Fruit fly (Drosophila melanogaster) whole organism, embryonic: ENCODE results near the gene fd96Ca.
A peak's percentile ranks its signal among the peaks of the same experiment; 100 is the strongest.

Experiments
- ATbp ChIP-seq: fragments of 200-800 bp; sonication (Bioruptor generic); optimal IDR thresholded peaks from 2 replicates; lab custom pipeline; 2017; ENCODE audit warnings: missing biosample characterization, mild to moderate bottlenecking, missing genetic modification characterization, missing genetic modification reagents
- Abd-B ChIP-seq: fragments of 200-800 bp; sonication (Bioruptor generic); optimal IDR thresholded peaks from 2 replicates; lab custom pipeline; 2018; ENCODE audit warnings: missing biosample characterization, mild to moderate bottlenecking, missing genetic modification characterization, moderate library complexity
- Ada2b ChIP-seq: fragments of 200-800 bp; sonication (Bioruptor generic); IDR thresholded peaks from 2 replicates; pipeline ENCODE4 v1.3.6; 2022; ENCODE audit warnings: missing biosample characterization, missing genetic modification characterization
- Antp ChIP-seq: fragments of 200-800 bp; sonication (Bioruptor generic); optimal IDR thresholded peaks from 3 replicates; lab custom pipeline; 2016; ENCODE audit warnings: missing biosample characterization, missing genetic modification characterization
- C15 ChIP-seq: fragments of 200-800 bp; sonication (Bioruptor generic); IDR thresholded peaks from 3 replicates; pipeline ENCODE4 v1.3.6; 2022; ENCODE audit warnings: missing biosample characterization, missing genetic modification characterization
- CG10209 ChIP-seq: fragments of 200-800 bp; sonication (Bioruptor generic); optimal IDR thresholded peaks from 3 replicates; lab custom pipeline; 2017; ENCODE audit warnings: missing biosample characterization, mild to moderate bottlenecking, missing genetic modification characterization, missing genetic modification reagents
- CG10979 ChIP-seq: fragments of 200-800 bp; sonication (Bioruptor generic); optimal IDR thresholded peaks from 2 replicates; lab custom pipeline; 2018; ENCODE audit warnings: missing biosample characterization, mild to moderate bottlenecking, missing genetic modification characterization, moderate library complexity
- CG11695 ChIP-seq: fragments of 200-800 bp; sonication (Bioruptor generic); IDR thresholded peaks from 3 replicates; pipeline ENCODE4 v1.3.6; 2022; ENCODE audit warnings: missing biosample characterization, missing genetic modification characterization
- CG12104 ChIP-seq: fragments of 200-800 bp; sonication (Bioruptor generic); optimal IDR thresholded peaks from 3 replicates; lab custom pipeline; 2016; ENCODE audit warnings: missing biosample characterization, missing genetic modification characterization
- CG12659 ChIP-seq: fragments of 200-800 bp; sonication (Bioruptor generic); optimal IDR thresholded peaks from 3 replicates; lab custom pipeline; 2017; ENCODE audit warnings: mild to moderate bottlenecking, missing biosample characterization, missing genetic modification reagents, missing genetic modification characterization
- CG15073 ChIP-seq: fragments of 200-800 bp; sonication (Bioruptor generic); optimal IDR thresholded peaks from 2 replicates; lab custom pipeline; 2016; ENCODE audit warnings: missing biosample characterization, missing genetic modification characterization
- CG17186 ChIP-seq: fragments of 200-800 bp; sonication (Bioruptor generic); optimal IDR thresholded peaks from 3 replicates; lab custom pipeline; 2017; ENCODE audit warnings: missing biosample characterization, missing genetic modification reagents, missing genetic modification characterization
- CG1792 ChIP-seq: fragments of 200-800 bp; sonication (Bioruptor generic); optimal IDR thresholded peaks from 2 replicates; lab custom pipeline; 2016; ENCODE audit warnings: missing biosample characterization, missing genetic modification characterization
- CG18262 ChIP-seq: fragments of 200-800 bp; optimal IDR thresholded peaks from 3 replicates; lab custom pipeline; 2019; ENCODE audit warnings: missing biosample characterization, mild to moderate bottlenecking, missing genetic modification characterization, moderate library complexity
- CG1832 ChIP-seq: fragments of 200-800 bp; sonication (Bioruptor generic); optimal IDR thresholded peaks from 2 replicates; lab custom pipeline; 2017; ENCODE audit warnings: missing biosample characterization, mild to moderate bottlenecking, missing genetic modification characterization, inconsistent platforms
- CG2202 ChIP-seq: fragments of 200-800 bp; sonication (Bioruptor generic); optimal IDR thresholded peaks from 2 replicates; lab custom pipeline; 2018; ENCODE audit warnings: missing biosample characterization, mild to moderate bottlenecking, missing genetic modification characterization
- CG2678 ChIP-seq: fragments of 200-800 bp; sonication (Bioruptor generic); optimal IDR thresholded peaks from 3 replicates; lab custom pipeline; 2019; ENCODE audit warnings: missing biosample characterization, mild to moderate bottlenecking, missing genetic modification characterization, moderate library complexity
- CG30020 ChIP-seq: fragments of 200-800 bp; optimal IDR thresholded peaks from 2 replicates; lab custom pipeline; 2019; ENCODE audit warnings: missing biosample characterization, mild to moderate bottlenecking, missing genetic modification characterization, moderate library complexity
- CG3407 ChIP-seq: fragments of 200-800 bp; sonication (Bioruptor generic); optimal IDR thresholded peaks from 2 replicates; lab custom pipeline; 2018; ENCODE audit warnings: missing biosample characterization, mild to moderate bottlenecking, missing genetic modification characterization
- CG3995 ChIP-seq: fragments of 200-800 bp; sonication (Bioruptor generic); optimal IDR thresholded peaks from 3 replicates; lab custom pipeline; 2016; ENCODE audit warnings: missing biosample characterization, missing genetic modification characterization
- CG6654 ChIP-seq: fragments of 200-800 bp; sonication (Bioruptor generic); optimal IDR thresholded peaks from 2 replicates; lab custom pipeline; 2017; ENCODE audit warnings: missing biosample characterization, mild to moderate bottlenecking, missing genetic modification characterization
- CG7372 ChIP-seq: fragments of 200-800 bp; sonication (Bioruptor generic); IDR thresholded peaks from 2 replicates; pipeline ENCODE4 v1.3.6; 2022; ENCODE audit warnings: missing biosample characterization, missing genetic modification characterization
- CG8281 ChIP-seq: fragments of 200-800 bp; sonication (Bioruptor generic); optimal IDR thresholded peaks from 2 replicates; lab custom pipeline; 2018; ENCODE audit warnings: missing biosample characterization, mild to moderate bottlenecking, missing genetic modification characterization, moderate library complexity
- CG8944 ChIP-seq: fragments of 200-800 bp; sonication (Bioruptor generic); optimal IDR thresholded peaks from 3 replicates; lab custom pipeline; 2016; ENCODE audit warnings: missing biosample characterization, missing genetic modification characterization
- CG9797 ChIP-seq: fragments of 200-800 bp; sonication (Bioruptor generic); optimal IDR thresholded peaks from 3 replicates; lab custom pipeline; 2018; ENCODE audit warnings: missing biosample characterization, mild to moderate bottlenecking, missing genetic modification characterization
- Elba2 ChIP-seq: fragments of 200-800 bp; sonication (Bioruptor generic); optimal IDR thresholded peaks from 3 replicates; lab custom pipeline; 2016; ENCODE audit warnings: missing biosample characterization, missing genetic modification characterization
- Fer2 ChIP-seq: fragments of 200-800 bp; sonication (Bioruptor generic); optimal IDR thresholded peaks from 2 replicates; lab custom pipeline; 2018; ENCODE audit warnings: missing biosample characterization, mild to moderate bottlenecking, missing genetic modification characterization, moderate library complexity
- Gsc ChIP-seq: fragments of 200-800 bp; sonication (Bioruptor generic); IDR thresholded peaks from 2 replicates; pipeline ENCODE4 v1.3.6; 2022; ENCODE audit warnings: missing biosample characterization, missing genetic modification characterization
- HmgD ChIP-seq: fragments of 200-800 bp; sonication (Bioruptor generic); optimal IDR thresholded peaks from 3 replicates; lab custom pipeline; 2016; ENCODE audit warnings: missing biosample characterization, missing genetic modification characterization
- NC2β ChIP-seq: fragments of 200-800 bp; sonication (Bioruptor generic); optimal IDR thresholded peaks from 2 replicates; lab custom pipeline; 2016; ENCODE audit warnings: missing biosample characterization, missing genetic modification characterization
- NK7.1 ChIP-seq: fragments of 200-800 bp; sonication (Bioruptor generic); optimal IDR thresholded peaks from 3 replicates; lab custom pipeline; 2016; ENCODE audit warnings: missing biosample characterization, missing genetic modification characterization
- Oaz ChIP-seq: fragments of 200-800 bp; sonication (Bioruptor generic); IDR thresholded peaks from 2 replicates; pipeline ENCODE4 v1.3.6; 2022; ENCODE audit warnings: missing biosample characterization, missing genetic modification characterization
- Ptx1 ChIP-seq: fragments of 200-800 bp; sonication (Bioruptor generic); IDR thresholded peaks from 2 replicates; pipeline ENCODE4 v1.3.6; 2022; ENCODE audit warnings: missing biosample characterization, missing genetic modification characterization
- ara ChIP-seq: fragments of 200-800 bp; sonication (Bioruptor generic); IDR thresholded peaks from 2 replicates; pipeline ENCODE4 v1.3.6; 2022; ENCODE audit warnings: missing biosample characterization, missing genetic modification characterization
- btn ChIP-seq: fragments of 200-800 bp; sonication (Bioruptor generic); optimal IDR thresholded peaks from 2 replicates; lab custom pipeline; 2016; ENCODE audit warnings: missing biosample characterization, missing genetic modification characterization
- cato ChIP-seq: fragments of 200-800 bp; sonication (Bioruptor generic); optimal IDR thresholded peaks from 2 replicates; lab custom pipeline; 2016; ENCODE audit warnings: missing biosample characterization, missing genetic modification characterization, borderline replicate concordance
- ewg ChIP-seq: fragments of 200-800 bp; sonication (Bioruptor generic); optimal IDR thresholded peaks from 3 replicates; lab custom pipeline; 2017; ENCODE audit warnings: mild to moderate bottlenecking, missing biosample characterization, missing genetic modification reagents, missing genetic modification characterization
- fd3F ChIP-seq: fragments of 200-800 bp; sonication (Bioruptor generic); optimal IDR thresholded peaks from 2 replicates; lab custom pipeline; 2018; ENCODE audit warnings: missing biosample characterization, mild to moderate bottlenecking, missing genetic modification characterization, moderate library complexity
- hth ChIP-seq: fragments of >200 bp; optimal IDR thresholded peaks from 2 replicates; lab custom pipeline; 2017; ENCODE audit warnings: inconsistent platforms
- lov ChIP-seq, 2 experiments: fragments of 200-800 bp in 1 of 2; fragments of >200 bp in 1 of 2; sonication (Bioruptor generic) in 1 of 2; IDR thresholded peaks in 1 of 2; optimal IDR thresholded peaks in 1 of 2; 2 replicates in 1 of 2; 3 replicates in 1 of 2; pipeline versions ENCODE4 v1.3.6 to Lab custom; 2017 to 2022; ENCODE audit warnings: missing biosample characterization in 1 of 2, missing genetic modification characterization in 1 of 2
- mirr ChIP-seq: fragments of 200-800 bp; sonication (Bioruptor generic); optimal IDR thresholded peaks from 3 replicates; lab custom pipeline; 2018; ENCODE audit warnings: missing biosample characterization, mild to moderate bottlenecking, missing genetic modification characterization
- nerfin-1 ChIP-seq: fragments of 200-800 bp; sonication (Bioruptor generic); optimal IDR thresholded peaks from 3 replicates; lab custom pipeline; 2019; ENCODE audit warnings: missing biosample characterization, mild to moderate bottlenecking, missing genetic modification characterization, moderate library complexity
- nerfin-2 ChIP-seq: fragments of 200-800 bp; sonication (Bioruptor generic); IDR thresholded peaks from 2 replicates; pipeline ENCODE4 v1.3.6; 2022; ENCODE audit warnings: missing biosample characterization, missing genetic modification characterization; ENCODE audit not compliant: partially characterized antibody
- nom ChIP-seq: fragments of 200-800 bp; sonication (Bioruptor generic); optimal IDR thresholded peaks from 2 replicates; lab custom pipeline; 2017; ENCODE audit warnings: missing biosample characterization, missing genetic modification characterization, mild to moderate bottlenecking, moderate library complexity, missing genetic modification reagents
- ro ChIP-seq: fragments of 200-800 bp; sonication (Bioruptor generic); IDR thresholded peaks from 2 replicates; pipeline ENCODE4 v1.3.6; 2022; ENCODE audit warnings: missing biosample characterization, missing genetic modification characterization
- run ChIP-seq: fragments of 200-800 bp; sonication (Bioruptor generic); optimal IDR thresholded peaks from 3 replicates; lab custom pipeline; 2018; ENCODE audit warnings: missing biosample characterization, mild to moderate bottlenecking, missing genetic modification characterization
- sens ChIP-seq: fragments of 200-800 bp; sonication (Bioruptor generic); peaks from one replicate; lab custom pipeline; 2016; ENCODE audit warnings: missing biosample characterization, missing genetic modification characterization
- slbo ChIP-seq: fragments of 200-800 bp; sonication (Bioruptor generic); IDR thresholded peaks from 2 replicates; pipeline ENCODE4 v1.3.6; 2022; ENCODE audit warnings: missing biosample characterization, missing genetic modification characterization
- vnd ChIP-seq: fragments of 200-800 bp; sonication (Bioruptor generic); IDR thresholded peaks from 3 replicates; pipeline ENCODE4 v1.3.6; 2022; ENCODE audit warnings: missing biosample characterization, missing genetic modification characterization; ENCODE audit not compliant: partially characterized antibody
- zf30C ChIP-seq: fragments of 200-800 bp; sonication (Bioruptor generic); optimal IDR thresholded peaks from 3 replicates; lab custom pipeline; 2018; ENCODE audit warnings: missing biosample characterization, mild to moderate bottlenecking, missing genetic modification characterization

fd96Ca gene

dm6 chr3R:25049742-25050517, 32.6 kb upstream of the fd96Ca start (continued):
- TF ChIP-seq lov (optimal IDR thresholded peaks at IDR 0.05; lab: Kevin White, UChicago) (no peak), lov (GFP tag; IDR thresholded peaks at IDR 0.05; lab: Robert Waterston, UW) (no peak), CG8281 (tag; lab: Kevin White, UChicago) (no peak), slbo (GFP tag; lab: Robert Waterston, UW) (no peak), zf30C (peak; percentile 11), Antp (GFP tag; lab: Kevin White, UChicago) (no peak), CG12659 (GFP tag; lab: Kevin White, UChicago) (peak; percentile 34), CG10979 (no peak), Elba2 (GFP tag; lab: Kevin White, UChicago) (no peak), CG7372 (GFP tag; lab: Robert Waterston, UW) (no peak), Abd-B (GFP tag; lab: Kevin White, UChicago) (no peak), CG10209 (GFP tag; lab: Kevin White, UChicago) (no peak), vnd (no peak), CG1832 (GFP tag; lab: Kevin White, UChicago) (no peak), CG30020 (tag; lab: Kevin White, UChicago) (peak; percentile 33), ATbp (no peak), CG8944 (GFP tag; lab: Kevin White, UChicago) (no peak), CG11695 (GFP tag; lab: Robert Waterston, UW) (no peak), nerfin-2 (GFP tag; lab: Robert Waterston, UW) (no peak), hth (no peak), CG1792 (GFP tag; lab: Kevin White, UChicago) (no peak), CG2202 (peak; percentile 3), btn (no peak), ro (GFP tag; lab: Robert Waterston, UW) (no peak), HmgD (GFP tag; lab: Kevin White, UChicago) (peak; percentile 10), Fer2 (tag; lab: Kevin White, UChicago) (peak; percentile 14), fd3F (GFP tag; lab: Kevin White, UChicago) (no peak), CG3995 (GFP tag; lab: Kevin White, UChicago) (peak; percentile 65), CG2678 (tag; lab: Kevin White, UChicago) (no peak), Gsc (no peak), Oaz (no peak), Ada2b (GFP tag; lab: Robert Waterston, UW) (no peak), ewg (GFP tag; lab: Kevin White, UChicago) (no peak), CG9797 (GFP tag; lab: Kevin White, UChicago) (no peak), NK7.1 (GFP tag; lab: Kevin White, UChicago) (no peak), cato (GFP tag; lab: Kevin White, UChicago) (no peak), nom (GFP tag; lab: Kevin White, UChicago) (peak; percentile 83), CG18262 (tag; lab: Kevin White, UChicago) (peak; percentile 18), ara (GFP tag; lab: Robert Waterston, UW) (no peak), CG3407 (no peak), CG15073 (GFP tag; lab: Kevin White, UChicago) (no peak), NC2β (no peak), CG6654 (no peak), sens (GFP tag; lab: Kevin White, UChicago) (peak; percentile 62), C15 (GFP tag; lab: Robert Waterston, UW) (no peak), mirr (GFP tag; lab: Kevin White, UChicago) (peak; percentile 93), Ptx1 (GFP tag; lab: Robert Waterston, UW) (no peak), CG17186 (no peak), nerfin-1 (no peak), run (tag; lab: Kevin White, UChicago) (peak; percentile 21), CG12104 (GFP tag; lab: Kevin White, UChicago) (no peak)
